Worm (Caenorhabditis elegans) whole organism, L1 larva: ENCODE results near the gene srw-34.

Experiments used
- nhr-12 ChIP-seq: sonication (generic microtip); optimal IDR thresholded peaks from 2 replicates; lab custom pipeline; 2017; ENCODE audit warnings: missing biosample characterization, missing genetic modification characterization
- swsn-7 ChIP-seq: sonication (generic microtip); optimal IDR thresholded peaks from 2 replicates; lab custom pipeline; 2016; ENCODE audit warnings: missing genetic modification characterization, missing compliant biosample characterization

ce11 chrV:16499006-16499405 is 23.1 kb downstream of the srw-34 start, which contains the start of gene F36D3.1:
- TF ChIP-seq nhr-12 (no peak), swsn-7 (tag; lab: Kevin White, UChicago) (peak; percentile 54)
